Fruit fly (Drosophila melanogaster) whole organism, prepupa: ENCODE measurements around the gene CG14982.

ENCODE experiments used
- Blimp-1 ChIP-seq: fragments of 200-800 bp; sonication (Bioruptor generic); optimal IDR thresholded peaks from 3 replicates; lab custom pipeline; 2017; ENCODE audit warnings: missing biosample characterization, missing genetic modification characterization, mild to moderate bottlenecking, moderate library complexity, missing genetic modification reagents
- CG10631 ChIP-seq: fragments of 200-800 bp; sonication (Bioruptor generic); optimal IDR thresholded peaks from 2 replicates; lab custom pipeline; 2016; ENCODE audit warnings: missing biosample characterization, missing genetic modification characterization
- CG10669 ChIP-seq: fragments of 200-800 bp; sonication (Bioruptor generic); optimal IDR thresholded peaks from 3 replicates; lab custom pipeline; 2018; ENCODE audit warnings: missing biosample characterization, mild to moderate bottlenecking, missing genetic modification characterization, moderate library complexity
- CG11902 ChIP-seq: fragments of 200-800 bp; sonication (Bioruptor generic); optimal IDR thresholded peaks from 3 replicates; lab custom pipeline; 2016; ENCODE audit warnings: missing biosample characterization, missing genetic modification characterization
- CG15336 ChIP-seq: fragments of 200-800 bp; sonication (Bioruptor generic); IDR thresholded peaks from 2 replicates; pipeline ENCODE4 v1.3.6; 2022; ENCODE audit warnings: missing biosample characterization, missing genetic modification characterization
- CG1621 ChIP-seq: fragments of 200-800 bp; sonication (Bioruptor generic); optimal IDR thresholded peaks from 3 replicates; lab custom pipeline; 2018; ENCODE audit warnings: missing biosample characterization, mild to moderate bottlenecking, missing genetic modification characterization
- CG3919 ChIP-seq: fragments of 200-800 bp; sonication (Bioruptor generic); optimal IDR thresholded peaks from 3 replicates; lab custom pipeline; 2016; ENCODE audit warnings: missing biosample characterization, missing genetic modification characterization
- CG6163 ChIP-seq: fragments of 200-800 bp; sonication (Bioruptor generic); IDR thresholded peaks from 3 replicates; pipeline ENCODE4 v1.3.6; 2022; ENCODE audit warnings: missing biosample characterization, missing genetic modification characterization
- CG6276 ChIP-seq: fragments of 200-800 bp; sonication (Bioruptor generic); optimal IDR thresholded peaks from 2 replicates; lab custom pipeline; 2017; ENCODE audit warnings: missing biosample characterization, mild to moderate bottlenecking, missing genetic modification characterization
- CG6792 ChIP-seq: fragments of 200-800 bp; sonication (Bioruptor generic); optimal IDR thresholded peaks from 3 replicates; lab custom pipeline; 2016; ENCODE audit warnings: missing biosample characterization, missing genetic modification characterization
- CG6808 ChIP-seq: fragments of 200-800 bp; sonication (Bioruptor generic); optimal IDR thresholded peaks from 3 replicates; lab custom pipeline; 2017; ENCODE audit warnings: missing biosample characterization, missing genetic modification characterization, mild to moderate bottlenecking, moderate library complexity, missing genetic modification reagents
- CG6854 ChIP-seq: fragments of 200-800 bp; sonication (Bioruptor generic); optimal IDR thresholded peaks from 2 replicates; lab custom pipeline; 2017; ENCODE audit warnings: missing biosample characterization, mild to moderate bottlenecking, missing genetic modification characterization
- CG8119 ChIP-seq: fragments of 200-800 bp; sonication (Bioruptor generic); IDR thresholded peaks from 3 replicates; pipeline ENCODE4 v1.3.6; 2022; ENCODE audit warnings: missing biosample characterization, missing genetic modification characterization
- CG8319 ChIP-seq: fragments of 200-800 bp; sonication (Bioruptor generic); optimal IDR thresholded peaks from 3 replicates; lab custom pipeline; 2016; ENCODE audit warnings: missing biosample characterization, missing genetic modification characterization
- CG9139 ChIP-seq: fragments of 200-800 bp; sonication (Bioruptor generic); optimal IDR thresholded peaks from 3 replicates; lab custom pipeline; 2017; ENCODE audit warnings: missing biosample characterization, mild to moderate bottlenecking, missing genetic modification characterization
- Eip75B ChIP-seq: fragments of 200-800 bp; sonication (Bioruptor generic); optimal IDR thresholded peaks from 3 replicates; lab custom pipeline; 2016; ENCODE audit warnings: missing biosample characterization, missing genetic modification characterization
- Ets96B ChIP-seq: fragments of 200-800 bp; optimal IDR thresholded peaks from 2 replicates; lab custom pipeline; 2019; ENCODE audit warnings: missing biosample characterization, mild to moderate bottlenecking, missing genetic modification characterization, moderate library complexity
- Gug ChIP-seq: fragments of 200-800 bp; sonication (Bioruptor generic); IDR thresholded peaks from 2 replicates; pipeline ENCODE4 v1.3.6; 2022; ENCODE audit warnings: missing biosample characterization, missing genetic modification characterization
- Hr39 ChIP-seq: fragments of 200-800 bp; sonication (Bioruptor generic); optimal IDR thresholded peaks from 2 replicates; lab custom pipeline; 2016; ENCODE audit warnings: missing biosample characterization, missing genetic modification characterization
- Met ChIP-seq: fragments of 200-800 bp; sonication (Bioruptor generic); optimal IDR thresholded peaks from 3 replicates; lab custom pipeline; 2016; ENCODE audit warnings: missing biosample characterization, missing genetic modification characterization
- OdsH ChIP-seq: fragments of 200-800 bp; sonication (Bioruptor generic); optimal IDR thresholded peaks from 3 replicates; lab custom pipeline; 2016; ENCODE audit warnings: missing biosample characterization, missing genetic modification characterization
- Smox ChIP-seq: fragments of 200-800 bp; sonication (Bioruptor generic); optimal IDR thresholded peaks from 3 replicates; lab custom pipeline; 2016; ENCODE audit warnings: missing biosample characterization, missing genetic modification characterization
- Sox15 ChIP-seq: fragments of 200-800 bp; sonication (Bioruptor generic); optimal IDR thresholded peaks from 3 replicates; lab custom pipeline; 2016; ENCODE audit warnings: missing biosample characterization, missing genetic modification characterization
- achi ChIP-seq: fragments of 200-800 bp; sonication (Bioruptor generic); optimal IDR thresholded peaks from 3 replicates; lab custom pipeline; 2016; ENCODE audit warnings: missing biosample characterization, missing genetic modification characterization
- cyc ChIP-seq: fragments of 200-800 bp; sonication (Bioruptor generic); optimal IDR thresholded peaks from 3 replicates; lab custom pipeline; 2016; ENCODE audit warnings: missing biosample characterization, missing genetic modification characterization
- dac ChIP-seq: fragments of 200-800 bp; sonication (Bioruptor generic); optimal IDR thresholded peaks from 2 replicates; lab custom pipeline; 2017; ENCODE audit warnings: missing biosample characterization, mild to moderate bottlenecking, missing genetic modification characterization
- dsx ChIP-seq: fragments of 200-800 bp; optimal IDR thresholded peaks from 3 replicates; lab custom pipeline; 2019; ENCODE audit warnings: missing biosample characterization, mild to moderate bottlenecking, missing genetic modification characterization, moderate library complexity; ENCODE audit not compliant: poor library complexity, severe bottlenecking
- eg ChIP-seq: fragments of 200-800 bp; sonication (Bioruptor generic); IDR thresholded peaks from 3 replicates; pipeline ENCODE4 v1.3.6; 2022; ENCODE audit warnings: missing biosample characterization, missing genetic modification characterization
- esn ChIP-seq: fragments of 200-800 bp; sonication (Bioruptor generic); optimal IDR thresholded peaks from 2 replicates; lab custom pipeline; 2016; ENCODE audit warnings: missing biosample characterization, mild to moderate bottlenecking, missing genetic modification characterization, moderate library complexity
- fd85E ChIP-seq: fragments of 200-800 bp; sonication (Bioruptor generic); optimal IDR thresholded peaks from 3 replicates; lab custom pipeline; 2016; ENCODE audit warnings: missing biosample characterization, missing genetic modification characterization
- fkh ChIP-seq: fragments of 200-800 bp; sonication (Bioruptor generic); optimal IDR thresholded peaks from 3 replicates; lab custom pipeline; 2017; ENCODE audit warnings: missing biosample characterization, mild to moderate bottlenecking, missing genetic modification characterization, moderate library complexity
- lz ChIP-seq: fragments of 200-800 bp; sonication (Bioruptor generic); optimal IDR thresholded peaks from 3 replicates; lab custom pipeline; 2016; ENCODE audit warnings: missing biosample characterization, missing genetic modification characterization
- pdm3 ChIP-seq: fragments of 200-800 bp; sonication (Bioruptor generic); optimal IDR thresholded peaks from 3 replicates; lab custom pipeline; 2016; ENCODE audit warnings: missing biosample characterization, missing genetic modification characterization
- salr ChIP-seq, 2 experiments: fragments of 200-800 bp; sonication (Bioruptor generic); optimal IDR thresholded peaks; 3 replicates each; lab custom pipeline; 2016 to 2018; ENCODE audit warnings: missing biosample characterization in 2 of 2, missing genetic modification characterization in 2 of 2, mild to moderate bottlenecking in 1 of 2
- spab ChIP-seq: fragments of 200-800 bp; sonication (Bioruptor generic); optimal IDR thresholded peaks from 2 replicates; lab custom pipeline; 2017; ENCODE audit warnings: missing biosample characterization, mild to moderate bottlenecking, missing genetic modification characterization, missing genetic modification reagents
- vri ChIP-seq: fragments of 200-800 bp; sonication (Bioruptor generic); optimal IDR thresholded peaks from 3 replicates; lab custom pipeline; 2016; ENCODE audit warnings: missing biosample characterization, mild to moderate bottlenecking, missing genetic modification characterization

The CG14982 gene

DNA sequence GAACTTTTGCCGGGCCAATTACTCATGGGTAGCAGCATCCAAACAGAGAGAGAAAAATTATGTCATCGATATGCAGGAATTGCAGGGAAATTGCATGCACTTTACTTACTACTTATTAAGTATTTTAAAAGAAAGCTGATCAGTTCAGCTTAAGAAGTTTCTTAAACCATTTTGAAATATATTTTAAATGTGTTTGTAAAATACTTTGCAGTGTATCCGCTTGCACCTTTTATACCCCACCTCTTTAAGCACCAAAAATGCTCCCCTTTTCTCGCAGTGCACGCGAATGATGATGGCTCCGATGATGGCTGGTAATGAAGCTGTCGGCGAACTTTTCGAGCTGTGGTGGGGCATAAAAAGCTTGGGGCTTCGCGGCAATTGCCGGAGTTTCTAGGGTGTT, 10.0 kb downstream of the CG14982 start, which contains the start of gene CG14984 (continued):
- TF ChIP-seq eg (GFP tag; lab: Robert Waterston, UW) (peak; percentile 81), CG10631 (peak; percentile 71), fkh (GFP tag; lab: Kevin White, UChicago) (no peak), Met (peak; percentile 79), vri (GFP tag; lab: Kevin White, UChicago) (peak; percentile 59), dsx (GFP tag; lab: Kevin White, UChicago) (peak; percentile 60), lz (GFP tag; lab: Kevin White, UChicago) (peak; percentile 76), Hr39 (GFP tag; lab: Kevin White, UChicago) (peak; percentile 75), dac (GFP tag; lab: Kevin White, UChicago) (no peak), Blimp-1 (peak; percentile 53), achi (GFP tag; lab: Kevin White, UChicago) (peak; percentile 79), pdm3 (GFP tag; lab: Kevin White, UChicago) (peak; percentile 77), CG11902 (GFP tag; lab: Kevin White, UChicago) (peak; percentile 86), CG6163 (peak; percentile 91), CG6808 (peak; percentile 89), Gug (GFP tag; lab: Robert Waterston, UW) (peak; percentile 72), OdsH (GFP tag; lab: Kevin White, UChicago) (peak; percentile 81), Ets96B (peak; percentile 88), CG10669 (GFP tag; lab: Kevin White, UChicago) (peak; percentile 90), fd85E (GFP tag; lab: Kevin White, UChicago) (peak; percentile 16), salr (GFP tag; optimal IDR thresholded peaks at IDR 0.05; lab: Kevin White, UChicago) (peak; percentile 71 to 81), Eip75B (GFP tag; lab: Kevin White, UChicago) (peak; percentile 81), CG15336 (GFP tag; lab: Robert Waterston, UW) (peak; percentile 75), CG6792 (GFP tag; lab: Kevin White, UChicago) (peak; percentile 80), Sox15 (GFP tag; lab: Kevin White, UChicago) (peak; percentile 65)

- TF ChIP-seq esn (GFP tag; lab: Kevin White, UChicago) (no peak), CG8119 (GFP tag; lab: Robert Waterston, UW) (no peak), Hr39 (GFP tag; lab: Kevin White, UChicago) (no peak), Met (no peak), fkh (GFP tag; lab: Kevin White, UChicago) (no peak), CG6276 (GFP tag; lab: Kevin White, UChicago) (no peak), spab (GFP tag; lab: Kevin White, UChicago) (no peak)
These were observed 18.4 kb downstream of the CG14982 start for dm6 chr3L:3960877-3961417.

- TF ChIP-seq CG3919 (GFP tag; lab: Kevin White, UChicago): no peak
- TF ChIP-seq lz (GFP tag; lab: Kevin White, UChicago): no peak
- no peak for TF ChIP-seq CG10631
- no peak for TF ChIP-seq achi (GFP tag; lab: Kevin White, UChicago)
- TF ChIP-seq Eip75B (GFP tag; lab: Kevin White, UChicago): no peak
- no peak for TF ChIP-seq Blimp-1
- TF ChIP-seq CG6854 (GFP tag; lab: Kevin White, UChicago): no peak
- no peak for TF ChIP-seq Smox
- no peak for TF ChIP-seq pdm3 (GFP tag; lab: Kevin White, UChicago)
- TF ChIP-seq CG1621: no peak
- TF ChIP-seq CG9139 (GFP tag; lab: Kevin White, UChicago): no peak
- no peak for TF ChIP-seq spab (GFP tag; lab: Kevin White, UChicago)
- no peak for TF ChIP-seq CG6792 (GFP tag; lab: Kevin White, UChicago)
- TF ChIP-seq CG8319: no peak
- TF ChIP-seq cyc (GFP tag; lab: Kevin White, UChicago): no peak
These were observed 21.5 kb downstream of the CG14982 start for dm6 chr3L:3963979-3964378.
